Worm (Caenorhabditis elegans): ENCODE data around the gene che-12.

ce11 chrV:10291848-10292247 is 15.3 kb downstream of the che-12 start:
- TF ChIP-seq ama-1 (optimal IDR thresholded peaks at IDR 0.05) = no peak
- no peak for TF ChIP-seq scrt-1 (GFP tag; IDR thresholded peaks at IDR 0.05)
- TF ChIP-seq hmbx-1 (tag; optimal IDR thresholded peaks at IDR 0.05) = no peak
- TF ChIP-seq tra-4 (tag; optimal IDR thresholded peaks at IDR 0.05) = no peak
- no peak for TF ChIP-seq tbx-37 (GFP tag; conservative IDR thresholded peaks at IDR 0.05)

All from whole organism, early embryonic.